4 fruit fly cellular contexts compared by ENCODE assay signal in the genomic region with DNA sequence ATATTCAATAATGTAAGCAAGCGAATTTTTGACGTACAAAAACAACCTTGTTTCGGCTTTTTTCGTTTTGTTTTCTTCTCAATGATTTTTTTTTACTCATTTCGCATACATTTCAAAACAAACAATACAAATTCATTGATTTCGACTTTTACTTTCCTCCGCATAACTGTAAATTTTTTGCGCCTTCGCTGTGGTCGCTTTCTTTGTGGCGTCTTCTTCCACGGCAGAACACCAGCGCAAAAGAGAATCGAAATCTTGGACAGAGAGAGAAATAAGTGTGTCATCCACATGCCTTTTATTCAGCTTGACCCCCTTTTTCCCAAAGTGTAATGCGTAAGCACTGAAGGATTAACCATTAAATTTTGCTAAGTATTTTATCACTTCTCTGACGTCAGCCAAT.
TF ChIP-seq lines count a peak whose summit lies in the region.

No protein-coding gene starts in this region.

- no peak for TF ChIP-seq CTCF in whole organism, embryonic (GFP tag; optimal IDR thresholded peaks at IDR 0.05; lab: Kevin White, UChicago)

TF ChIP-seq in whole organism, adult, 20 proteins besides CTCF, POLR2A, EP300 and RAD21:
- no peak for TF ChIP-seq Hr96 (GFP tag; optimal IDR thresholded peaks at IDR 0.05; lab: Kevin White, UChicago)
- peak; percentile 45 for TF ChIP-seq bab1 (GFP tag; optimal IDR thresholded peaks at IDR 0.05; lab: Kevin White, UChicago)

TF ChIP-seq in whole organism, embryonic, 481 proteins besides CTCF, POLR2A, EP300 and RAD21:
- TF ChIP-seq ash1 (GFP tag; optimal IDR thresholded peaks at IDR 0.05; lab: Kevin White, UChicago) = no peak
- no peak for TF ChIP-seq HLH3B (GFP tag; IDR thresholded peaks at IDR 0.05; lab: Robert Waterston, UW)
- peak; percentile 55 for TF ChIP-seq zf30C (GFP tag; optimal IDR thresholded peaks at IDR 0.05; lab: Kevin White, UChicago)
- no peak for TF ChIP-seq H15 (GFP tag; IDR thresholded peaks at IDR 0.05; lab: Robert Waterston, UW)
- TF ChIP-seq CG8281 (tag; optimal IDR thresholded peaks at IDR 0.05; lab: Kevin White, UChicago) = no peak
- TF ChIP-seq grau (tag; optimal IDR thresholded peaks at IDR 0.05; lab: Kevin White, UChicago) = no peak
- no peak for TF ChIP-seq Hsf (GFP tag; optimal IDR thresholded peaks at IDR 0.05; lab: Kevin White, UChicago)
- peak; percentile 73 for TF ChIP-seq Blimp-1 (GFP tag; optimal IDR thresholded peaks at IDR 0.05; lab: Kevin White, UChicago)
- TF ChIP-seq Med (GFP tag; lab: Kevin White, UChicago) = peak; percentile 52
- no peak for TF ChIP-seq CG4360 (GFP tag; IDR thresholded peaks at IDR 0.05; lab: Robert Waterston, UW)
- TF ChIP-seq klu (GFP tag; IDR thresholded peaks at IDR 0.05; lab: Robert Waterston, UW) = no peak
- peak; percentile 9 for TF ChIP-seq CG2120 (GFP tag; optimal IDR thresholded peaks at IDR 0.05; lab: Kevin White, UChicago)
- TF ChIP-seq row (GFP tag; IDR thresholded peaks at IDR 0.05; lab: Robert Waterston, UW) = 0 out of 3 replicates have a peak, but pooled peaks have one; percentile 25
- TF ChIP-seq D19A (tag; optimal IDR thresholded peaks at IDR 0.05; lab: Kevin White, UChicago) = no peak

TF ChIP-seq in whole organism, prepupa, 60 proteins besides CTCF, POLR2A, EP300 and RAD21:
- TF ChIP-seq topi (GFP tag; optimal IDR thresholded peaks at IDR 0.05; lab: Kevin White, UChicago) (peak; percentile 18), CG31627 (GFP tag; optimal IDR thresholded peaks at IDR 0.05; lab: Kevin White, UChicago) (peak; percentile 6), CG9139 (GFP tag; optimal IDR thresholded peaks at IDR 0.05; lab: Kevin White, UChicago) (no peak), Met (GFP tag; optimal IDR thresholded peaks at IDR 0.05; lab: Kevin White, UChicago) (peak; percentile 22), cyc (GFP tag; optimal IDR thresholded peaks at IDR 0.05; lab: Kevin White, UChicago) (peak; percentile 17), acj6 (GFP tag; optimal IDR thresholded peaks at IDR 0.05; lab: Kevin White, UChicago) (peak; percentile 5), esn (GFP tag; optimal IDR thresholded peaks at IDR 0.05; lab: Kevin White, UChicago) (peak; percentile 45), vri (GFP tag; optimal IDR thresholded peaks at IDR 0.05; lab: Kevin White, UChicago) (peak; percentile 3), Hr39 (GFP tag; optimal IDR thresholded peaks at IDR 0.05; lab: Kevin White, UChicago) (peak; percentile 0), pdm3 (GFP tag; optimal IDR thresholded peaks at IDR 0.05; lab: Kevin White, UChicago) (peak; percentile 9), Eip78C (GFP tag; lab: Kevin White, UChicago) (peak; percentile 51), CG15336 (GFP tag; IDR thresholded peaks at IDR 0.05; lab: Robert Waterston, UW) (no peak), CG1621 (tag; optimal IDR thresholded peaks at IDR 0.05; lab: Kevin White, UChicago) (no peak), CG8632 (GFP tag; optimal IDR thresholded peaks at IDR 0.05; lab: Kevin White, UChicago) (no peak), CG7368 (GFP tag; optimal IDR thresholded peaks at IDR 0.05; lab: Kevin White, UChicago) (no peak), CG3919 (GFP tag; optimal IDR thresholded peaks at IDR 0.05; lab: Kevin White, UChicago) (peak; percentile 3), CG32006 (GFP tag; optimal IDR thresholded peaks at IDR 0.05; lab: Kevin White, UChicago) (peak; percentile 10), Blimp-1 (GFP tag; optimal IDR thresholded peaks at IDR 0.05; lab: Kevin White, UChicago) (peak; percentile 78), Sox102F (GFP tag; optimal IDR thresholded peaks at IDR 0.05; lab: Kevin White, UChicago) (no peak), Eip75B (GFP tag; optimal IDR thresholded peaks at IDR 0.05; lab: Kevin White, UChicago) (peak; percentile 31), OdsH (GFP tag; optimal IDR thresholded peaks at IDR 0.05; lab: Kevin White, UChicago) (peak; percentile 23)

TF ChIP-seq in whole organism, wandering third instar larva, 38 proteins besides CTCF, POLR2A, EP300 and RAD21:
- TF ChIP-seq fru (GFP tag; optimal IDR thresholded peaks at IDR 0.05; lab: Kevin White, UChicago) = peak; percentile 2
- no peak for TF ChIP-seq dsf (GFP tag; optimal IDR thresholded peaks at IDR 0.05; lab: Kevin White, UChicago; ENCODE audit: borderline replicate concordance)
- peak; percentile 12 for TF ChIP-seq rgr (GFP tag; optimal IDR thresholded peaks at IDR 0.05; lab: Kevin White, UChicago)
- peak; percentile 72 for TF ChIP-seq psq (GFP tag; optimal IDR thresholded peaks at IDR 0.05; lab: Kevin White, UChicago)
- peak in 1 of 2 experiments; percentile 30 for TF ChIP-seq foxo (GFP tag; optimal IDR thresholded peaks at IDR 0.05; lab: Kevin White, UChicago)
- TF ChIP-seq tai (GFP tag; optimal IDR thresholded peaks at IDR 0.05; lab: Kevin White, UChicago) = no peak
- no peak for TF ChIP-seq sage (GFP tag; optimal IDR thresholded peaks at IDR 0.05; lab: Kevin White, UChicago)
